Worm (Caenorhabditis elegans) whole organism, young adult: ENCODE results near the gene F26D2.10.

Experiments used
- B0261.1 ChIP-seq: sonication (generic microtip); optimal IDR thresholded peaks from 2 replicates; lab custom pipeline; 2016; ENCODE audit warnings: mild to moderate bottlenecking, missing genetic modification characterization, moderate library complexity, missing compliant biosample characterization
- C06A6.2 ChIP-seq: fragments of 200-800 bp; sonication (Bioruptor generic); conservative IDR thresholded peaks from 2 replicates; pipeline ENCODE4 v1.3.6; 2022; ENCODE audit warnings: missing genetic modification characterization, missing compliant biosample characterization
- D2030.7 ChIP-seq: fragments of 200-800 bp; sonication (Bioruptor generic); IDR thresholded peaks from 2 replicates; pipeline ENCODE4 v1.3.6; 2022; ENCODE audit warnings: missing genetic modification reagents, missing genetic modification characterization, missing compliant biosample characterization
- F57A8.1 ChIP-seq: fragments of 200-800 bp; sonication (Bioruptor generic); optimal IDR thresholded peaks from 2 replicates; lab custom pipeline; 2018; ENCODE audit warnings: mild to moderate bottlenecking, missing genetic modification characterization, moderate library complexity, missing compliant biosample characterization
- T07F8.4 ChIP-seq: sonication (generic microtip); optimal IDR thresholded peaks from 2 replicates; lab custom pipeline; 2016; ENCODE audit warnings: mild to moderate bottlenecking, missing genetic modification characterization, moderate library complexity, missing compliant biosample characterization
- Y53G8AR.9 ChIP-seq: fragments of 200-800 bp; sonication (Bioruptor generic); conservative IDR thresholded peaks from 2 replicates; pipeline ENCODE4 v1.3.6; 2022; ENCODE audit warnings: missing genetic modification reagents, missing genetic modification characterization, missing compliant biosample characterization
- Y56A3A.18 ChIP-seq: fragments of 200-800 bp; sonication (Bioruptor generic); IDR thresholded peaks from 2 replicates; pipeline ENCODE4 v1.3.6; 2022; ENCODE audit warnings: missing genetic modification reagents, missing genetic modification characterization, missing compliant biosample characterization
- ZK185.1 ChIP-seq: sonication (generic microtip); optimal IDR thresholded peaks from 2 replicates; lab custom pipeline; 2016; ENCODE audit warnings: mild to moderate bottlenecking, missing genetic modification characterization, missing compliant biosample characterization; ENCODE audit not compliant: poor library complexity, severe bottlenecking
- ama-1 ChIP-seq, 3 experiments: fragments of 150-350 bp in 1 of 3; sonication (generic microtip) in 2 of 3; optimal IDR thresholded peaks; 2 replicates each; lab custom pipeline; 2014 to 2018; ENCODE audit warnings: missing biosample characterization in 2 of 3, missing genetic modification characterization in 2 of 3, missing genetic modification reagents in 2 of 3
- aptf-2 ChIP-seq: fragments of 200-800 bp; sonication (Bioruptor generic); conservative IDR thresholded peaks from 2 replicates; pipeline ENCODE4 v1.3.6; 2022; ENCODE audit warnings: missing genetic modification reagents, missing genetic modification characterization, missing compliant biosample characterization
- atf-7 ChIP-seq: sonication (generic microtip); optimal IDR thresholded peaks from 2 replicates; lab custom pipeline; 2017; ENCODE audit warnings: mild to moderate bottlenecking, missing genetic modification characterization, missing compliant biosample characterization
- ceh-100 ChIP-seq: fragments of 200-800 bp; sonication (Bioruptor generic); IDR thresholded peaks from 2 replicates; pipeline ENCODE4 v1.3.6; 2022; ENCODE audit warnings: missing genetic modification reagents, missing genetic modification characterization, missing compliant biosample characterization
- ceh-40 ChIP-seq: fragments of 200-800 bp; sonication (Bioruptor generic); IDR thresholded peaks from 2 replicates; pipeline ENCODE4 v1.3.6; 2022; ENCODE audit warnings: missing genetic modification characterization, missing compliant biosample characterization
- ceh-79 ChIP-seq: sonication (generic microtip); optimal IDR thresholded peaks from 2 replicates; lab custom pipeline; 2017; ENCODE audit warnings: mild to moderate bottlenecking, missing genetic modification characterization, missing compliant biosample characterization
- ceh-91 ChIP-seq: fragments of 200-800 bp; sonication (Bioruptor generic); IDR thresholded peaks from 2 replicates; pipeline ENCODE4 v1.3.6; 2022; ENCODE audit warnings: missing genetic modification reagents, missing genetic modification characterization, missing compliant biosample characterization
- chd-7 ChIP-seq: sonication (generic microtip); optimal IDR thresholded peaks from 2 replicates; lab custom pipeline; 2016; ENCODE audit warnings: mild to moderate bottlenecking, missing genetic modification characterization, moderate library complexity, missing compliant biosample characterization
- dox-1 ChIP-seq: fragments of 200-800 bp; sonication (Bioruptor generic); IDR thresholded peaks from 2 replicates; pipeline ENCODE4 v1.3.6; 2022; ENCODE audit warnings: missing genetic modification reagents, missing genetic modification characterization, missing compliant biosample characterization
- dpl-1 ChIP-seq: fragments of 150-350 bp; optimal IDR thresholded peaks from 2 replicates; lab custom pipeline; 2014; ENCODE audit warnings: missing biosample characterization, missing genetic modification reagents, missing genetic modification characterization
- hmg-20 ChIP-seq: fragments of 200-800 bp; sonication (Bioruptor generic); IDR thresholded peaks from 2 replicates; pipeline ENCODE4 v1.3.6; 2022; ENCODE audit warnings: missing genetic modification reagents, missing genetic modification characterization, missing compliant biosample characterization
- hsf-1 ChIP-seq: fragments of 200-800 bp; sonication (Bioruptor generic); IDR thresholded peaks from 2 replicates; pipeline ENCODE4 v1.3.6; 2022; ENCODE audit warnings: missing genetic modification reagents, missing genetic modification characterization, missing compliant biosample characterization
- lag-1 ChIP-seq: fragments of 200-800 bp; sonication (Bioruptor generic); IDR thresholded peaks from 2 replicates; pipeline ENCODE4 v1.3.6; 2022; ENCODE audit warnings: missing genetic modification reagents, missing genetic modification characterization, missing compliant biosample characterization
- let-526 ChIP-seq: fragments of 200-800 bp; sonication (Bioruptor generic); IDR thresholded peaks from 2 replicates; pipeline ENCODE4 v1.3.6; 2022; ENCODE audit warnings: missing genetic modification reagents, missing genetic modification characterization, missing compliant biosample characterization
- lin-26 ChIP-seq: fragments of 200-800 bp; sonication (Bioruptor generic); IDR thresholded peaks from 2 replicates; pipeline ENCODE4 v1.3.6; 2022; ENCODE audit warnings: missing genetic modification reagents, missing genetic modification characterization, missing compliant biosample characterization
- nfya-1 ChIP-seq: sonication (generic microtip); optimal IDR thresholded peaks from 2 replicates; lab custom pipeline; 2017; ENCODE audit warnings: antibody characterized with exemption, missing compliant biosample characterization, missing genetic modification characterization, borderline replicate concordance; ENCODE audit not compliant: insufficient read depth
- nfya-2 ChIP-seq: fragments of 200-800 bp; sonication (Bioruptor generic); IDR thresholded peaks from 2 replicates; pipeline ENCODE4 v1.3.6; 2022; ENCODE audit warnings: missing genetic modification reagents, missing genetic modification characterization, missing compliant biosample characterization
- nfyb-1 ChIP-seq: fragments of 200-800 bp; sonication (Bioruptor generic); IDR thresholded peaks from 2 replicates; pipeline ENCODE4 v1.3.6; 2022; ENCODE audit warnings: missing genetic modification reagents, missing genetic modification characterization, missing compliant biosample characterization
- nhr-80 ChIP-seq: sonication (generic microtip); optimal IDR thresholded peaks from 2 replicates; lab custom pipeline; 2016; ENCODE audit warnings: missing genetic modification characterization, missing compliant biosample characterization
- pbrm-1 ChIP-seq: fragments of 200-800 bp; sonication (Bioruptor generic); IDR thresholded peaks from 2 replicates; pipeline ENCODE4 v1.3.6; 2022; ENCODE audit warnings: missing genetic modification reagents, missing genetic modification characterization, missing compliant biosample characterization
- rpc-1 ChIP-seq, 2 experiments: fragments of 150-350 bp in 1 of 2; sonication (generic microtip) in 1 of 2; optimal IDR thresholded peaks; 2 replicates each; lab custom pipeline; 2014 to 2018; ENCODE audit warnings: missing biosample characterization in 1 of 2, missing genetic modification characterization in 1 of 2, missing genetic modification reagents in 1 of 2, missing genotype in 1 of 2
- sdz-38 ChIP-seq: sonication (generic microtip); optimal IDR thresholded peaks from 2 replicates; lab custom pipeline; 2016; ENCODE audit warnings: missing genotype, missing genetic modification characterization, missing compliant biosample characterization
- snpc-1.1 ChIP-seq: sonication (generic microtip); optimal IDR thresholded peaks from 2 replicates; lab custom pipeline; 2017; ENCODE audit warnings: missing genetic modification characterization, mild to moderate bottlenecking, missing compliant biosample characterization, antibody characterized with exemption, moderate library complexity, missing genotype, missing genetic modification reagents; ENCODE audit not compliant: insufficient read depth
- snpc-3.4 ChIP-seq: sonication (generic microtip); optimal IDR thresholded peaks from 2 replicates; lab custom pipeline; 2017; ENCODE audit warnings: missing genetic modification characterization, mild to moderate bottlenecking, missing compliant biosample characterization, antibody characterized with exemption, moderate library complexity, missing genotype, missing genetic modification reagents
- snpc-4 ChIP-seq, 5 experiments: fragments of 150-350 bp in 1 of 5; sonication (generic microtip) in 4 of 5; optimal IDR thresholded peaks; 2 replicates each; lab custom pipeline; 2014 to 2018; ENCODE audit warnings: missing genetic modification characterization in 5 of 5, missing biosample characterization in 3 of 5, antibody characterized with exemption in 2 of 5, mild to moderate bottlenecking in 2 of 5, missing compliant biosample characterization in 2 of 5, missing genotype in 2 of 5, moderate library complexity in 2 of 5, missing genetic modification reagents in 1 of 5
- somi-1 ChIP-seq: fragments of 200-800 bp; sonication (Bioruptor generic); optimal IDR thresholded peaks from 2 replicates; lab custom pipeline; 2018; ENCODE audit warnings: mild to moderate bottlenecking, missing genetic modification characterization, missing compliant biosample characterization
- tbp1 ChIP-seq: fragments of 200-800 bp; sonication (Bioruptor generic); optimal IDR thresholded peaks from 2 replicates; lab custom pipeline; 2018; ENCODE audit warnings: mild to moderate bottlenecking, missing genetic modification characterization, missing compliant biosample characterization
- unc-130 ChIP-seq: sonication (generic microtip); optimal IDR thresholded peaks from 2 replicates; lab custom pipeline; 2016; ENCODE audit warnings: missing genetic modification reagents, missing genetic modification characterization, missing compliant biosample characterization
- zfh-2 ChIP-seq: fragments of 200-800 bp; sonication (Bioruptor generic); conservative IDR thresholded peaks from 2 replicates; pipeline ENCODE4 v1.3.6; 2022; ENCODE audit warnings: missing genetic modification reagents, missing genetic modification characterization, missing compliant biosample characterization
- ztf-18 ChIP-seq: sonication (generic microtip); optimal IDR thresholded peaks from 2 replicates; lab custom pipeline; 2016; ENCODE audit warnings: missing genotype, mild to moderate bottlenecking, missing genetic modification characterization, missing compliant biosample characterization
- ztf-25 ChIP-seq: fragments of 200-800 bp; sonication (Bioruptor generic); IDR thresholded peaks from 2 replicates; pipeline ENCODE4 v1.3.6; 2022; ENCODE audit warnings: missing genetic modification reagents, missing genetic modification characterization, missing compliant biosample characterization
- ztf-26 ChIP-seq: sonication (generic microtip); optimal IDR thresholded peaks from 2 replicates; lab custom pipeline; 2017; ENCODE audit warnings: missing genetic modification characterization, missing compliant biosample characterization
- ztf-28 ChIP-seq: fragments of 200-800 bp; sonication (Bioruptor generic); IDR thresholded peaks from 2 replicates; pipeline ENCODE4 v1.3.6; 2022; ENCODE audit warnings: missing genetic modification reagents, missing genetic modification characterization, missing compliant biosample characterization
- ztf-6 ChIP-seq: fragments of 200-800 bp; sonication (Bioruptor generic); IDR thresholded peaks from 2 replicates; pipeline ENCODE4 v1.3.6; 2022; ENCODE audit warnings: missing genetic modification reagents, missing genetic modification characterization, missing compliant biosample characterization

Gene F26D2.10

DNA sequence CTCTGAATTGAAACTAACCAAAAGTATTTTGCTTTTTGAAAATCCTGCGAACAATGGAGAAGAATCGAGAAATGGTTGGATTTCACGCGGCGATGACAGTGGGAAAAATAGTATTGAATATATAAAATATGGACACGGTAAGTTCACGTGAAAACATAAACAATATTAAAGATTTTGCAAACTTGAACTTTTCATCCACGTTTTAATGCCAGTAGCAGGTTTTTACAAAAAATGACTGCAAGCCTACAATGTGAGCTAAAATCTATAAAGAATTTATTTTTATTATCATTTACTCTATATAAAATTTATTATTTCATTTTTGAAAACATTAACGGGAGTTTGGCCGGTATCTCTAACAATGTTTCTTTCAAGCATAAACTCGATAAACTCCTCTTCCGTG is at the start of gene F26D2.10:
Gene F26D2.10, minus strand, starts transcription at position 101 of the 400 bp plus-strand sequence.
- TF ChIP-seq unc-130 (GFP tag; lab: Kevin White, UChicago) (no peak), hsf-1 (GFP tag; lab: Robert Waterston, UW) (no peak), ztf-6 (GFP tag; lab: Robert Waterston, UW) (no peak), nfyb-1 (GFP tag; lab: Robert Waterston, UW) (no peak), zfh-2 (no peak), ztf-28 (GFP tag; lab: Robert Waterston, UW) (no peak), aptf-2 (GFP tag; lab: Robert Waterston, UW) (no peak), nfya-2 (GFP tag; lab: Robert Waterston, UW) (no peak), D2030.7 (no peak), ceh-91 (no peak), chd-7 (tag; lab: Kevin White, UChicago) (no peak), F57A8.1 (no peak), ztf-26 (no peak), T07F8.4 (tag; lab: Kevin White, UChicago) (no peak), Y53G8AR.9 (GFP tag; lab: Robert Waterston, UW) (no peak)

DNA sequence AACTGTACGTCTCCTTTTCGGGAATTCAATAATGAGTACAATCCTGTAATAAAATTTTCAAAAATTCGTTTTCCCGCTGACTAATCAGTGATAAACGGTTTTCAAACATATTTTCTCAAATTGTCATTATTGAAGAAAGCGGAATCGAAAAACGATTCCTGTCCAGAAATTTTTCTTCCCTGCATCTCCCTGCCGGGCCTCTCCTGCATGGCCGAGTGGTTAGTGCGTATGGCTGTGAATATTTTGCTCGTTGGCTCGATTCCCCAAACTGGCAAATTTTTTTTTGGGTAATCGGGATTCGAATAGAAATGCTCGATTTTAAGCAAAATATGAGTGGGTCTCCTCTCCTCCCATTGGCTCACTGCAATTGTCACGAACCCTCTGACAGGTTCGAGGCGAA is 45.3 kb upstream of the F26D2.10 start:
- peak; percentile 62 for TF ChIP-seq B0261.1
- 0 out of 2 replicates have a peak, but pooled peaks have one; percentile 14 for TF ChIP-seq lin-26 (GFP tag; lab: Robert Waterston, UW)
- 0 out of 2 replicates have a peak, but pooled peaks have one; percentile 24 for TF ChIP-seq pbrm-1 (GFP tag; lab: Robert Waterston, UW)
- TF ChIP-seq nfyb-1 (GFP tag; lab: Robert Waterston, UW): 0 out of 2 replicates have a peak, but pooled peaks have one; percentile 23
- TF ChIP-seq tbp1 (GFP tag; lab: Kevin White, UChicago): peak; percentile 82
- peak; percentile 4 for TF ChIP-seq rpc-1 (optimal IDR thresholded peaks at IDR 0.05; lab: Kevin White, UChicago)
- TF ChIP-seq rpc-1 (tag; optimal IDR thresholded peaks at IDR 0.05; lab: Kevin White, UChicago): peak; percentile 55
- 0 out of 2 replicates have a peak, but pooled peaks have one; percentile 49 for TF ChIP-seq Y56A3A.18 (GFP tag; lab: Robert Waterston, UW)

DNA sequence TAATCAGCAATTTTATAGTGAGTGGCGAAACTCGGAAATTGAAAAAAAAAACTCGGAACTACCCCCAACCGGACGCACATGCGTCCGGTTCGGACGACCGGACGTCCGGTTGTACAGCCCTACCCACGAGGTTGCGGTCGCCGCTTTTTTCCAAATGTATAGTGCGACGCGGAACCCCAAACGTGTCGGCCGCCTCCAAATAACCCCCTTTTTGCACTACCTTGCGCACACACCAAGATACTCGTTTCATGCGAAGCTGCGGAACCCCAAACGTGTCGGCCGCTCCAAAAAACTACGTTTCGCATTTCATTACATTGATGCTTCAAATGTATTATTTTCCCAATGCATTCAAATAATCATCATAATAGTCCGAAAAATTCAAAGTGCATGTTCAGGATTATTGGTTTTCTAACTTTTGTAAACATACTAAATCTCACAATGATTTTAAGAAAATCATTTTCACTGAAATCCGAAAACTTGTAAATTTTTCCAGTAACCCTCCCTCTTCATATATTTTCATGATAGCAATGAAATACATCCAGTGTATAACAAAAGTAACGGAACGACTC is 42.7 kb upstream of the F26D2.10 start, which contains the start of gene srw-35:
Gene srw-35, plus strand, starts transcription at position 519 of the 569 bp plus-strand sequence.
- TF ChIP-seq nhr-80 (tag; lab: Kevin White, UChicago) (no peak), C06A6.2 (GFP tag; lab: Robert Waterston, UW) (no peak), lag-1 (no peak), dpl-1 (GFP tag; lab: Kevin White, UChicago) (no peak), atf-7 (tag; lab: Kevin White, UChicago) (no peak), snpc-1.1 (tag; lab: Kevin White, UChicago) (peak; percentile 76), ztf-6 (GFP tag; lab: Robert Waterston, UW) (no peak), ztf-28 (GFP tag; lab: Robert Waterston, UW) (0 out of 2 replicates have a peak, but pooled peaks have one; percentile 14), snpc-4 (GFP tag; optimal IDR thresholded peaks at IDR 0.05; lab: Kevin White, UChicago) (peak; percentile 26), snpc-4 (tag; optimal IDR thresholded peaks at IDR 0.05; lab: Kevin White, UChicago) (peak in 3 of 4 experiments; percentile 23 to 94 (median 82))
- TF ChIP-seq, all 124 proteins: peak for 3

DNA sequence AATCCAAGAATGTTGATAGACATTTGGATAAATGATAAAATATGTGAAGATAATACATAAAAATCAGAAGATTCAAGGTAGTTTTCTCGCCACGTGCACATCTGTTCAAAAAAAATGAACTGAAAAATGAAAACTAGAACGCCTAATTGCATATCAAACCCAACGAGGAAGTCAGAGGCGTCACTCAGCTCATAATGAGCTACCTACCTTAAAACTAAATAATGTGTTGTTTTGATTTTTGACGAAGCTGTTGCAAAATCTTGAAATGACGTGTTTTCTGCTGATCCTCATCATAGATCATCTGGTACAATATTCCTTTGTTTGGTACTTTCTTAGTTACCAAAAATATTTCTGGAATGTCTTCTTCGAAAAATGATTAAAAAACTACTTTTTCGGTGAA is 41.5 kb upstream of the F26D2.10 start, which contains the start of gene srh-138:
Gene srh-138, minus strand, starts transcription at position 101 of the 400 bp plus-strand sequence.
- TF ChIP-seq ceh-79 (tag; lab: Kevin White, UChicago): no peak
- TF ChIP-seq ceh-100 (GFP tag; lab: Robert Waterston, UW): no peak
- no peak for TF ChIP-seq ceh-40 (GFP tag; lab: Robert Waterston, UW)
- no peak for TF ChIP-seq hmg-20 (GFP tag; lab: Robert Waterston, UW)
- TF ChIP-seq let-526 (GFP tag; lab: Robert Waterston, UW): no peak
- no peak for TF ChIP-seq ztf-25 (GFP tag; lab: Robert Waterston, UW)
- TF ChIP-seq ztf-28 (GFP tag; lab: Robert Waterston, UW): no peak
- TF ChIP-seq ama-1 (optimal IDR thresholded peaks at IDR 0.05; lab: Kevin White, UChicago): no peak
- TF ChIP-seq ama-1 (GFP tag; optimal IDR thresholded peaks at IDR 0.05; lab: Kevin White, UChicago): no peak
- no peak for TF ChIP-seq ZK185.1 (tag; lab: Kevin White, UChicago)
- no peak for TF ChIP-seq snpc-1.1 (tag; lab: Kevin White, UChicago)
- no peak for TF ChIP-seq dox-1 (GFP tag; lab: Robert Waterston, UW)
- TF ChIP-seq snpc-3.4: no peak
- TF ChIP-seq ztf-18 (tag; lab: Kevin White, UChicago): no peak
- no peak for TF ChIP-seq sdz-38 (tag; lab: Kevin White, UChicago)
- no peak for TF ChIP-seq nfya-1 (tag; lab: Kevin White, UChicago)
- no peak for TF ChIP-seq somi-1
